Fruit fly (Drosophila melanogaster) whole organism, embryonic: ENCODE results near the gene CG6325.

ENCODE experiments used
- Abd-B ChIP-seq: fragments of 200-800 bp; sonication (Bioruptor generic); optimal IDR thresholded peaks from 2 replicates; lab custom pipeline; 2018; ENCODE audit warnings: missing biosample characterization, mild to moderate bottlenecking, missing genetic modification characterization, moderate library complexity
- BEAF-32 ChIP-seq: fragments of 200-800 bp; sonication (Bioruptor generic); optimal IDR thresholded peaks from 3 replicates; lab custom pipeline; 2017; ENCODE audit warnings: missing biosample characterization, missing genetic modification characterization, mild to moderate bottlenecking, moderate library complexity, missing genetic modification reagents
- CG10543 ChIP-seq: fragments of 200-800 bp; sonication (Bioruptor generic); optimal IDR thresholded peaks from 3 replicates; lab custom pipeline; 2017; ENCODE audit warnings: missing biosample characterization, mild to moderate bottlenecking, missing genetic modification characterization, moderate library complexity
- CG10979 ChIP-seq: fragments of 200-800 bp; sonication (Bioruptor generic); optimal IDR thresholded peaks from 2 replicates; lab custom pipeline; 2018; ENCODE audit warnings: missing biosample characterization, mild to moderate bottlenecking, missing genetic modification characterization, moderate library complexity
- CG11085 ChIP-seq: fragments of 200-800 bp; sonication (Bioruptor generic); IDR thresholded peaks from 2 replicates; pipeline ENCODE4 v1.3.6; 2022; ENCODE audit warnings: missing biosample characterization, missing genetic modification characterization
- CG11247 ChIP-seq: fragments of 200-800 bp; sonication (Bioruptor generic); IDR thresholded peaks from 2 replicates; pipeline ENCODE4 v1.3.6; 2022; ENCODE audit warnings: missing biosample characterization, missing genetic modification characterization
- CG1233 ChIP-seq: fragments of 200-800 bp; sonication (Bioruptor generic); optimal IDR thresholded peaks from 4 replicates; lab custom pipeline; 2018; ENCODE audit warnings: missing biosample characterization, mild to moderate bottlenecking, missing genetic modification characterization
- CG15514 ChIP-seq: fragments of 200-800 bp; sonication (Bioruptor generic); optimal IDR thresholded peaks from 3 replicates; lab custom pipeline; 2017; ENCODE audit warnings: missing biosample characterization, missing genetic modification characterization, mild to moderate bottlenecking, moderate library complexity, missing genetic modification reagents
- CG17359 ChIP-seq: fragments of 200-800 bp; sonication (Bioruptor generic); optimal IDR thresholded peaks from 3 replicates; lab custom pipeline; 2018; ENCODE audit warnings: missing biosample characterization, mild to moderate bottlenecking, missing genetic modification characterization, moderate library complexity
- CG1832 ChIP-seq: fragments of 200-800 bp; sonication (Bioruptor generic); optimal IDR thresholded peaks from 2 replicates; lab custom pipeline; 2017; ENCODE audit warnings: missing biosample characterization, mild to moderate bottlenecking, missing genetic modification characterization, inconsistent platforms
- CG2712 ChIP-seq: fragments of 200-800 bp; optimal IDR thresholded peaks from 3 replicates; lab custom pipeline; 2019; ENCODE audit warnings: missing biosample characterization, mild to moderate bottlenecking, missing genetic modification characterization, moderate library complexity
- CG31441 ChIP-seq: fragments of 200-800 bp; sonication (Bioruptor generic); IDR thresholded peaks from 2 replicates; pipeline ENCODE4 v1.3.6; 2022; ENCODE audit warnings: missing biosample characterization, missing genetic modification characterization
- CG34376 ChIP-seq: fragments of 200-800 bp; sonication (Bioruptor generic); optimal IDR thresholded peaks from 2 replicates; lab custom pipeline; 2018; ENCODE audit warnings: missing biosample characterization, mild to moderate bottlenecking, missing genetic modification characterization
- CG4617 ChIP-seq: fragments of 200-800 bp; sonication (Bioruptor generic); optimal IDR thresholded peaks from 3 replicates; lab custom pipeline; 2016; ENCODE audit warnings: missing biosample characterization, missing genetic modification characterization, borderline replicate concordance
- CG8089 ChIP-seq: fragments of 200-800 bp; sonication (Bioruptor generic); optimal IDR thresholded peaks from 3 replicates; lab custom pipeline; 2016; ENCODE audit warnings: missing biosample characterization, missing genetic modification characterization
- CHES-1-like ChIP-seq: fragments of 200-800 bp; sonication (Bioruptor generic); optimal IDR thresholded peaks from 2 replicates; lab custom pipeline; 2016; ENCODE audit warnings: missing biosample characterization, missing genetic modification characterization
- CrebB ChIP-seq: fragments of 200-800 bp; sonication (Bioruptor generic); optimal IDR thresholded peaks from 3 replicates; lab custom pipeline; 2018; ENCODE audit warnings: missing biosample characterization, mild to moderate bottlenecking, missing genetic modification characterization
- Deaf1 ChIP-seq: fragments of 200-800 bp; optimal IDR thresholded peaks from 3 replicates; lab custom pipeline; 2019; ENCODE audit warnings: missing biosample characterization, mild to moderate bottlenecking, missing genetic modification characterization, moderate library complexity
- Fer1 ChIP-seq: fragments of 200-800 bp; sonication (Bioruptor generic); optimal IDR thresholded peaks from 2 replicates; lab custom pipeline; 2017; ENCODE audit warnings: missing biosample characterization, mild to moderate bottlenecking, missing genetic modification characterization
- HmgD ChIP-seq: fragments of 200-800 bp; sonication (Bioruptor generic); optimal IDR thresholded peaks from 3 replicates; lab custom pipeline; 2016; ENCODE audit warnings: missing biosample characterization, missing genetic modification characterization
- HmgZ ChIP-seq: fragments of 200-800 bp; sonication (Bioruptor generic); optimal IDR thresholded peaks from 2 replicates; lab custom pipeline; 2018; ENCODE audit warnings: missing biosample characterization, mild to moderate bottlenecking, missing genetic modification characterization
- Hmr ChIP-seq: fragments of 200-800 bp; sonication (Bioruptor generic); optimal IDR thresholded peaks from 3 replicates; lab custom pipeline; 2017; ENCODE audit warnings: mild to moderate bottlenecking, missing biosample characterization, missing genetic modification reagents, missing genetic modification characterization
- Hr78 ChIP-seq, 2 experiments: fragments of 200-800 bp in 1 of 2; fragments of >200 bp in 1 of 2; sonication (Bioruptor generic) in 1 of 2; optimal IDR thresholded peaks; 2 replicates each; lab custom pipeline; 2017 to 2019; ENCODE audit warnings: missing biosample characterization in 2 of 2, missing genetic modification characterization in 2 of 2, mild to moderate bottlenecking in 1 of 2, moderate library complexity in 1 of 2
- NFAT ChIP-seq: fragments of 200-800 bp; sonication (Bioruptor generic); IDR thresholded peaks from 2 replicates; pipeline ENCODE4 v1.3.6; 2022; ENCODE audit warnings: missing biosample characterization, missing genetic modification characterization
- Pdp1 ChIP-seq, 2 experiments: fragments of 200-800 bp; sonication (Bioruptor generic); optimal IDR thresholded peaks; 3 replicates each; lab custom pipeline; 2016; ENCODE audit warnings: missing biosample characterization in 2 of 2, missing genetic modification characterization in 2 of 2, mild to moderate bottlenecking in 1 of 2, moderate library complexity in 1 of 2
- Sox100B ChIP-seq: fragments of 200-800 bp; sonication (Bioruptor generic); optimal IDR thresholded peaks from 3 replicates; lab custom pipeline; 2018; ENCODE audit warnings: missing biosample characterization, mild to moderate bottlenecking, missing genetic modification characterization
- amos ChIP-seq: fragments of 200-800 bp; sonication (Bioruptor generic); IDR thresholded peaks from 2 replicates; pipeline ENCODE4 v1.3.6; 2022; ENCODE audit warnings: missing biosample characterization, missing genetic modification characterization; ENCODE audit not compliant: partially characterized antibody
- az2 ChIP-seq: fragments of 200-800 bp; sonication (Bioruptor generic); optimal IDR thresholded peaks from 3 replicates; lab custom pipeline; 2016; ENCODE audit warnings: missing biosample characterization, missing genetic modification characterization
- crp ChIP-seq, 2 experiments: fragments of 200-800 bp; sonication (Bioruptor generic); optimal IDR thresholded peaks; 2 replicates in 1 of 2; 3 replicates in 1 of 2; lab custom pipeline; 2017; ENCODE audit warnings: missing biosample characterization in 2 of 2, missing genetic modification characterization in 2 of 2, mild to moderate bottlenecking in 1 of 2, moderate library complexity in 1 of 2
- disco-r ChIP-seq: fragments of 200-800 bp; sonication (Bioruptor generic); optimal IDR thresholded peaks from 2 replicates; lab custom pipeline; 2016; ENCODE audit warnings: missing biosample characterization, missing genetic modification characterization
- dpn ChIP-seq, 2 experiments: fragments of 200-800 bp; sonication (Bioruptor generic); optimal IDR thresholded peaks; 3 replicates each; lab custom pipeline; 2016; ENCODE audit warnings: missing biosample characterization in 2 of 2, missing genetic modification characterization in 2 of 2
- dysf ChIP-seq: fragments of 200-800 bp; sonication (Bioruptor generic); IDR thresholded peaks from 3 replicates; pipeline ENCODE4 v1.3.6; 2022; ENCODE audit warnings: missing biosample characterization, missing genetic modification characterization
- ftz-f1 ChIP-seq: fragments of 200-800 bp; sonication (Bioruptor generic); optimal IDR thresholded peaks from 2 replicates; lab custom pipeline; 2016; ENCODE audit warnings: missing biosample characterization, missing genetic modification characterization
- gce ChIP-seq: fragments of 200-800 bp; sonication (Bioruptor generic); IDR thresholded peaks from 3 replicates; pipeline ENCODE4 v1.3.6; 2022; ENCODE audit warnings: missing biosample characterization, missing genetic modification characterization
- hth ChIP-seq: fragments of >200 bp; optimal IDR thresholded peaks from 2 replicates; lab custom pipeline; 2017; ENCODE audit warnings: inconsistent platforms
- kni ChIP-seq: fragments of 200-800 bp; sonication (Bioruptor generic); optimal IDR thresholded peaks from 3 replicates; lab custom pipeline; 2017; ENCODE audit warnings: mild to moderate bottlenecking, missing biosample characterization, missing genetic modification reagents, missing genetic modification characterization
- lola ChIP-seq, 3 experiments: fragments of >200 bp in 2 of 3; fragments of 200-800 bp in 1 of 3; sonication (Bioruptor generic) in 1 of 3; optimal IDR thresholded peaks; 2 replicates each; lab custom pipeline; 2017 to 2019; ENCODE audit warnings: missing biosample characterization in 3 of 3, missing genetic modification characterization in 3 of 3, mild to moderate bottlenecking in 1 of 3, moderate library complexity in 1 of 3
- mam ChIP-seq: fragments of 200-800 bp; sonication (Bioruptor generic); optimal IDR thresholded peaks from 3 replicates; lab custom pipeline; 2016; ENCODE audit warnings: missing biosample characterization, missing genetic modification characterization
- nerfin-2 ChIP-seq: fragments of 200-800 bp; sonication (Bioruptor generic); IDR thresholded peaks from 2 replicates; pipeline ENCODE4 v1.3.6; 2022; ENCODE audit warnings: missing biosample characterization, missing genetic modification characterization; ENCODE audit not compliant: partially characterized antibody
- nmo ChIP-seq: fragments of 200-800 bp; sonication (Bioruptor generic); optimal IDR thresholded peaks from 2 replicates; lab custom pipeline; 2018; ENCODE audit warnings: missing biosample characterization, mild to moderate bottlenecking, missing genetic modification characterization, moderate library complexity
- oc ChIP-seq: fragments of 200-800 bp; sonication (Bioruptor generic); optimal IDR thresholded peaks from 2 replicates; lab custom pipeline; 2018; ENCODE audit warnings: missing biosample characterization, mild to moderate bottlenecking, missing genetic modification characterization, moderate library complexity
- org-1 ChIP-seq: fragments of 200-800 bp; sonication (Bioruptor generic); optimal IDR thresholded peaks from 2 replicates; lab custom pipeline; 2017; ENCODE audit warnings: missing biosample characterization, missing genetic modification characterization
- run ChIP-seq: fragments of 200-800 bp; sonication (Bioruptor generic); optimal IDR thresholded peaks from 3 replicates; lab custom pipeline; 2018; ENCODE audit warnings: missing biosample characterization, mild to moderate bottlenecking, missing genetic modification characterization
- sc ChIP-seq, 3 experiments: fragments of >200 bp in 2 of 3; fragments of 200-800 bp in 1 of 3; sonication (Bioruptor generic) in 1 of 3; optimal IDR thresholded peaks; 2 replicates in 2 of 3; 3 replicates in 1 of 3; lab custom pipeline; 2017; ENCODE audit warnings: mild to moderate bottlenecking in 1 of 3, missing biosample characterization in 1 of 3, missing genetic modification characterization in 1 of 3, missing genetic modification reagents in 1 of 3
- sisA ChIP-seq: fragments of 200-800 bp; sonication (Bioruptor generic); IDR thresholded peaks from 2 replicates; pipeline ENCODE4 v1.3.6; 2022; ENCODE audit warnings: missing biosample characterization, missing genetic modification characterization
- wdn ChIP-seq: fragments of 200-800 bp; sonication (Bioruptor generic); IDR thresholded peaks from 2 replicates; pipeline ENCODE4 v1.3.6; 2022; ENCODE audit warnings: missing biosample characterization, missing genetic modification characterization
- zfh1 ChIP-seq: fragments of 200-800 bp; sonication (Bioruptor generic); IDR thresholded peaks from 3 replicates; pipeline ENCODE4 v1.3.6; 2022; ENCODE audit warnings: missing biosample characterization, missing genetic modification characterization

CG6325 gene

DNA sequence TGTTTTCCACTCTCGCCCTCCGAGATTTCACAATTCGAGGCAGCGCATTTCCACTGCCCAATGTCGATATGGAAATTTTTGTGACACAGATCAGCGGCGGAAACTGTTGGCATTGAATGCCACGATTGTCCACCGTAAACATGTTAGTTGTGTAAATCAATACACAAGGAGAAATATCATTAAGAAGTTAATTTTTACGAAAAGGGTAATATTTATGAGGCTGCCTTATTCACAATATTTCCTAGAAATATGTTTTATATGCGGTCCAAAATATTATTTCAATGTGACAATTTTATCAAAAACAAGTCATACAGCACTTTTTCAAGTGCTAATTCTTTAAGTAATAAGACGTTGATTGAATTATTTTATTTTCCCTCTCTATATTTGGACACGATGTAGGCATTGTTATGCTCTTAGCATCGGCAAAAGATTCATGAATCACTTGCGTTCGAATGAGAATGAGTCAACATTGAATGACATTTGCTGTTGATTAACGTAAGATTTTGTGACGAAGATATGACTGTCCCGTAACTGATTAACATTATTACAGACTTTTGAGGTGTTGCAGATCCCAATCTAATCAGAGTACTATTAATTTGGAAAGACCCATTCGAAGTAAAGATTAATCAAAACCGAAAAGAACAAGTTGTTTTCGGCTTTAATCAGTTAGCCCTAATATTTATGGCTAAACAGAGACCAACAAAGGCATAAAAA, 13.3 kb downstream of the CG6325 start (continued):
- TF ChIP-seq CG4617 (GFP tag; lab: Kevin White, UChicago), result peak; percentile 28
- TF ChIP-seq zfh1 (GFP tag; lab: Robert Waterston, UW), result peak; percentile 75
- TF ChIP-seq CG8089, result peak; percentile 63
- TF ChIP-seq Sox100B (GFP tag; lab: Kevin White, UChicago), result peak; percentile 76
- peak; percentile 81 for TF ChIP-seq CrebB (tag; lab: Kevin White, UChicago)
- peak; percentile 83; the same call in 1 of the 3 replicates for TF ChIP-seq gce (GFP tag; lab: Robert Waterston, UW)
- peak; percentile 57 for TF ChIP-seq kni (GFP tag; lab: Kevin White, UChicago)
- TF ChIP-seq Pdp1 (GFP tag; optimal IDR thresholded peaks at IDR 0.05; lab: Kevin White, UChicago), result peak; percentile 56 to 94
- peak; percentile 80 for TF ChIP-seq mam (GFP tag; lab: Kevin White, UChicago)
- TF ChIP-seq sc (optimal IDR thresholded peaks at IDR 0.05; lab: Kevin White, UChicago), result no peak
- peak; percentile 66 for TF ChIP-seq sc (GFP tag; optimal IDR thresholded peaks at IDR 0.05; lab: Kevin White, UChicago)
- TF ChIP-seq CG11085 (GFP tag; lab: Robert Waterston, UW), result peak; percentile 54; the same call in 1 of the 2 replicates
- peak; percentile 93 for TF ChIP-seq dysf (GFP tag; lab: Robert Waterston, UW)
- TF ChIP-seq CG11247 (GFP tag; lab: Robert Waterston, UW), result peak; percentile 75
- TF ChIP-seq az2 (GFP tag; lab: Kevin White, UChicago), result peak; percentile 72
- TF ChIP-seq CG1832 (GFP tag; lab: Kevin White, UChicago), result no peak
- TF ChIP-seq sisA (GFP tag; lab: Robert Waterston, UW), result peak; percentile 71
- no peak for TF ChIP-seq HmgD (GFP tag; lab: Kevin White, UChicago)
- TF ChIP-seq CG10979 (tag; lab: Kevin White, UChicago), result peak; percentile 63
- peak; percentile 82 for TF ChIP-seq run (tag; lab: Kevin White, UChicago)
- peak; percentile 60 for TF ChIP-seq CG1233 (GFP tag; lab: Kevin White, UChicago)
- TF ChIP-seq Hr78 (GFP tag; optimal IDR thresholded peaks at IDR 0.05; lab: Kevin White, UChicago), result peak in 1 of 2 experiments; percentile 72
- peak; percentile 59 for TF ChIP-seq HmgZ
- TF ChIP-seq CG15514 (GFP tag; lab: Kevin White, UChicago), result peak; percentile 75
- TF ChIP-seq nerfin-2 (GFP tag; lab: Robert Waterston, UW), result no peak
- no peak for TF ChIP-seq hth (lab: Kevin White, UChicago)
- peak; percentile 80 for TF ChIP-seq wdn (GFP tag; lab: Robert Waterston, UW)
- peak; percentile 80 for TF ChIP-seq org-1
- peak; percentile 89 for TF ChIP-seq oc (tag; lab: Kevin White, UChicago)
- TF ChIP-seq ftz-f1 (GFP tag; lab: Kevin White, UChicago), result peak; percentile 87
- TF ChIP-seq CG2712, result peak; percentile 83
- no peak for TF ChIP-seq amos (GFP tag; lab: Robert Waterston, UW)
- peak; percentile 76 for TF ChIP-seq Fer1 (GFP tag; lab: Kevin White, UChicago)
- peak; percentile 83 for TF ChIP-seq CG31441 (GFP tag; lab: Robert Waterston, UW)
- peak; percentile 76 for TF ChIP-seq Hmr (GFP tag; lab: Kevin White, UChicago)
- TF ChIP-seq dpn (GFP tag; optimal IDR thresholded peaks at IDR 0.05; lab: Kevin White, UChicago), result peak; percentile 81 to 84
- TF ChIP-seq lola (GFP tag; optimal IDR thresholded peaks at IDR 0.05; lab: Kevin White, UChicago), result peak in 1 of 3 experiments; percentile 57
- peak in 1 of 2 experiments; percentile 39 for TF ChIP-seq crp (GFP tag; optimal IDR thresholded peaks at IDR 0.05; lab: Kevin White, UChicago)
- TF ChIP-seq BEAF-32 (GFP tag; lab: Kevin White, UChicago), result no peak
- TF ChIP-seq NFAT (GFP tag; lab: Robert Waterston, UW), result peak; percentile 69
- peak; percentile 78 for TF ChIP-seq CHES-1-like (GFP tag; lab: Kevin White, UChicago)
- TF ChIP-seq nmo (GFP tag; lab: Kevin White, UChicago), result peak; percentile 87
- TF ChIP-seq Deaf1, result peak; percentile 54
- TF ChIP-seq CG34376, result peak; percentile 14
- TF ChIP-seq CG17359 (tag; lab: Kevin White, UChicago), result peak; percentile 87
- peak; percentile 84 for TF ChIP-seq CG10543 (GFP tag; lab: Kevin White, UChicago)
- TF ChIP-seq disco-r, result peak; percentile 65
- peak; percentile 77 for TF ChIP-seq Abd-B
